Fruit fly (Drosophila melanogaster) Kc167 (cell line): ENCODE data around the gene mei-P26.

Experiments used
- Myc ChIP-seq: fragments of >200 bp; optimal IDR thresholded peaks from 2 replicates; lab custom pipeline; 2017; ENCODE audit warnings: missing external identifiers
- h ChIP-seq: fragments of >200 bp; optimal IDR thresholded peaks from 3 replicates; lab custom pipeline; 2018; ENCODE audit warnings: missing external identifiers
- insv ChIP-seq: fragments of >200 bp; optimal IDR thresholded peaks from 3 replicates; lab custom pipeline; 2018; ENCODE audit warnings: missing external identifiers
- psq ChIP-seq: fragments of >200 bp; optimal IDR thresholded peaks from 2 replicates; lab custom pipeline; 2017; ENCODE audit warnings: missing external identifiers

DNA sequence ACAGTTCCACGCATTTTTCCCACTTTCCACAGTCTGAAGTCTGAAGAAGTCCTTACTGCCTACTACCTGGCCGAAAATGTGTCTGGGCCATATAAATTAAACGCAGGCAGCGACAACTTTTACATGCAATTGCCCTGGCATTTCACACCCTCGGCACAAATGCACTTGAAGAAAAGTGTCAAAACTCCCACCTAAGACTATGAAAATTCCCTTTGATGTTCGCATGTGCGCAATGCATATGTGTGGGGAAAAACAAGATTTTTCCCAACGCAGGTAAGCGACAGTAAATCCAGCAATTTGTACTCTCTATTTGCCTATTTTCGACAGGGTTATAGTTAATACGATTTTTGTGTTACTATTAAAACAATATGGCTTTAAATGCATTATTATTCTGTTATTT lies 33.6 kb upstream of the mei-P26 start:
- no peak for TF ChIP-seq insv (lab: Kevin White, UChicago)
- no peak for TF ChIP-seq h (lab: Kevin White, UChicago)
- no peak for TF ChIP-seq psq (lab: Kevin White, UChicago)
- no peak for TF ChIP-seq Myc (lab: Kevin White, UChicago)
